Worm (Caenorhabditis elegans): ENCODE data around the gene R08C7.12.

R08C7.12 gene

DNA sequence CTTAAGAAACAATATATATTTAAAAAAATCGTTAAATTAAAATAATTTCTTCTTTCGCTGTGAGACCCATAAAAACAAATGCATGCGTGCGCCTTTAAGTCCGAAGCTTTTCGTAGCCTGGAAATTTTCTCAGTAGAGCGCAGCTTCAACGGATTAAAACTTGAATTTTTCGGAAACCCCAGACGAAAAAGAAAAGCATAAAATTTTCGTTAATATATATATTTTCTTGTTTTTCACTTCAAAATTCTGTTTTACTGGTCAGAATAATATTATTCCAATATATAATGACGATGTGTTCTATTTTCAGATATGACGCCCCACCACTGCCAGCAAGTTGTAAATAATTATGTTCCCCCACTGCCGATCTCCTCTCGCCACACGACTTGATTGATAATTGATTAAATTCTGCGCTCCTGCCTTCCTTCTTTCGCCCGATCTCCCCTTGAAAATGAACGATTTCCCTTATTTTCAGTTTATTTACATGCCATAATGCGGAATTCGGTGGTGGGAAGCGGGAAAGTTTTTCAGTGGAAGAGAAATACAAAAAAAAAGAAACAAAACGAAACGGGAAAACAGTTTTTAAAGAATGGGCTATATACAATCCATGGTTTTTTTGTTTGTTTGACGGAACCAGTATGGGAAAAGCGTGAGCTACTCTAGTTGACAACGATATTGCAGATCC, 18.6 kb downstream of the R08C7.12 start (continued):
- TF ChIP-seq zip-11 (GFP tag; IDR thresholded peaks at IDR 0.05) (no peak), pqm-1 (tag; optimal IDR thresholded peaks at IDR 0.05) (no peak), nhr-111 (GFP tag; optimal IDR thresholded peaks at IDR 0.05) (no peak), Y48G9A.11 (GFP tag; IDR thresholded peaks at IDR 0.05) (no peak), saeg-2 (GFP tag; IDR thresholded peaks at IDR 0.05) (no peak), Y75B8A.6 (GFP tag; IDR thresholded peaks at IDR 0.05) (peak; percentile 3; the same call in 1 of the 2 replicates), zfp-2 (tag; optimal IDR thresholded peaks at IDR 0.05) (peak; percentile 22), nhr-237 (tag; optimal IDR thresholded peaks at IDR 0.05) (no peak), duxl-1 (tag; optimal IDR thresholded peaks at IDR 0.05; ENCODE audit: poor library complexity) (no peak), skn-1 (tag; optimal IDR thresholded peaks at IDR 0.05) (no peak), nhr-77 (tag; optimal IDR thresholded peaks at IDR 0.05) (no peak), mep-1 (tag; optimal IDR thresholded peaks at IDR 0.05) (peak; percentile 72), nhr-25 (tag; optimal IDR thresholded peaks at IDR 0.05; ENCODE audit: borderline replicate concordance, insufficient read depth) (no peak), cey-2 (tag; optimal IDR thresholded peaks at IDR 0.05; ENCODE audit: borderline replicate concordance, insufficient read depth) (no peak), D1046.2 (GFP tag; IDR thresholded peaks at IDR 0.05) (no peak), nhr-41 (GFP tag; IDR thresholded peaks at IDR 0.05) (no peak), daf-12 (tag; optimal IDR thresholded peaks at IDR 0.05) (no peak), dpl-1 (GFP tag; optimal IDR thresholded peaks at IDR 0.05) (no peak), rbr-2 (tag; optimal IDR thresholded peaks at IDR 0.05) (peak; percentile 37), hlh-11 (tag; optimal IDR thresholded peaks at IDR 0.05) (peak; percentile 49), aly-2 (tag; optimal IDR thresholded peaks at IDR 0.05) (no peak), zip-2 (tag; optimal IDR thresholded peaks at IDR 0.05) (peak; percentile 29), ces-1 (GFP tag; optimal IDR thresholded peaks at IDR 0.05) (no peak), mdt-29 (GFP tag; IDR thresholded peaks at IDR 0.05) (no peak; the same call in none of the 2 replicates), madf-5 (GFP tag; IDR thresholded peaks at IDR 0.05) (0 out of 4 replicates have a peak, but pooled peaks of 1 of the 2 experiments have one; percentile 7), ztf-11 (tag; optimal IDR thresholded peaks at IDR 0.05) (no peak), lin-38 (GFP tag; IDR thresholded peaks at IDR 0.05) (peak; percentile 65), F49E8.2 (tag; optimal IDR thresholded peaks at IDR 0.05; ENCODE audit: borderline replicate concordance) (no peak), F37D6.2 (tag; optimal IDR thresholded peaks at IDR 0.05) (no peak), ceh-20 (GFP tag; IDR thresholded peaks at IDR 0.05) (no peak), nhr-102 (tag; optimal IDR thresholded peaks at IDR 0.05) (peak; percentile 60), pha-4 (GFP tag; IDR thresholded peaks at IDR 0.05) (no peak), pha-4 (tag; optimal IDR thresholded peaks at IDR 0.05) (peak; percentile 11), nhr-11 (tag; optimal IDR thresholded peaks at IDR 0.05) (peak; percentile 14), snpc-1.2 (GFP tag; IDR thresholded peaks at IDR 0.05) (no peak), mdl-1 (tag; optimal IDR thresholded peaks at IDR 0.05) (no peak), hlh-30 (tag; optimal IDR thresholded peaks at IDR 0.05; ENCODE audit: insufficient read depth) (peak; percentile 11), lin-29 (GFP tag; IDR thresholded peaks at IDR 0.05) (no peak), lin-13 (GFP tag; optimal IDR thresholded peaks at IDR 0.05) (no peak), vab-7 (GFP tag; IDR thresholded peaks at IDR 0.05) (0 out of 2 replicates have a peak, but pooled peaks have one; percentile 4), R02D3.7 (tag; optimal IDR thresholded peaks at IDR 0.05) (no peak), madf-9 (GFP tag; conservative IDR thresholded peaks at IDR 0.05) (no peak), unc-62 (GFP tag; optimal IDR thresholded peaks at IDR 0.05 in 1 of 2) (peak in 1 of 2 experiments; percentile 63), unc-62 (tag; optimal IDR thresholded peaks at IDR 0.05) (no peak), nhr-42 (GFP tag; IDR thresholded peaks at IDR 0.05) (0 out of 2 replicates have a peak, but pooled peaks have one; percentile 6), ZK337.2 (GFP tag; IDR thresholded peaks at IDR 0.05) (0 out of 2 replicates have a peak, but pooled peaks have one; percentile 22), ceh-44 (GFP tag; IDR thresholded peaks at IDR 0.05) (no peak), egl-27 (tag; optimal IDR thresholded peaks at IDR 0.05) (no peak), Y105C5A.15 (GFP tag; IDR thresholded peaks at IDR 0.05) (0 out of 2 replicates have a peak, but pooled peaks have one; percentile 40), fkh-10 (GFP tag; optimal IDR thresholded peaks at IDR 0.05) (no peak)

Measured in whole organism, L4 larva.